Fruit fly (Drosophila melanogaster) whole organism, prepupa: ENCODE measurements around the gene CG14024.

ENCODE experiments used
- Blimp-1 ChIP-seq: fragments of 200-800 bp; sonication (Bioruptor generic); optimal IDR thresholded peaks from 3 replicates; lab custom pipeline; 2017; ENCODE audit warnings: missing biosample characterization, missing genetic modification characterization, mild to moderate bottlenecking, moderate library complexity, missing genetic modification reagents
- CG10631 ChIP-seq: fragments of 200-800 bp; sonication (Bioruptor generic); optimal IDR thresholded peaks from 2 replicates; lab custom pipeline; 2016; ENCODE audit warnings: missing biosample characterization, missing genetic modification characterization
- CG10669 ChIP-seq: fragments of 200-800 bp; sonication (Bioruptor generic); optimal IDR thresholded peaks from 3 replicates; lab custom pipeline; 2018; ENCODE audit warnings: missing biosample characterization, mild to moderate bottlenecking, missing genetic modification characterization, moderate library complexity
- CG11294 ChIP-seq: fragments of 200-800 bp; sonication (Bioruptor generic); IDR thresholded peaks from 2 replicates; pipeline ENCODE4 v1.3.6; 2022; ENCODE audit warnings: missing biosample characterization, missing genetic modification characterization
- CG15336 ChIP-seq: fragments of 200-800 bp; sonication (Bioruptor generic); IDR thresholded peaks from 2 replicates; pipeline ENCODE4 v1.3.6; 2022; ENCODE audit warnings: missing biosample characterization, missing genetic modification characterization
- CG3032 ChIP-seq: fragments of 200-800 bp; optimal IDR thresholded peaks from 2 replicates; lab custom pipeline; 2019; ENCODE audit warnings: missing biosample characterization, mild to moderate bottlenecking, missing genetic modification characterization, moderate library complexity
- CG31627 ChIP-seq: fragments of 200-800 bp; sonication (Bioruptor generic); optimal IDR thresholded peaks from 3 replicates; lab custom pipeline; 2016; ENCODE audit warnings: missing biosample characterization, missing genetic modification characterization
- CG32006 ChIP-seq: fragments of 200-800 bp; sonication (Bioruptor generic); optimal IDR thresholded peaks from 3 replicates; lab custom pipeline; 2017; ENCODE audit warnings: missing biosample characterization, mild to moderate bottlenecking, missing genetic modification characterization
- CG34406 ChIP-seq: fragments of 200-800 bp; sonication (Bioruptor generic); optimal IDR thresholded peaks from 3 replicates; lab custom pipeline; 2016; ENCODE audit warnings: missing biosample characterization, missing genetic modification characterization
- CG3919 ChIP-seq: fragments of 200-800 bp; sonication (Bioruptor generic); optimal IDR thresholded peaks from 3 replicates; lab custom pipeline; 2016; ENCODE audit warnings: missing biosample characterization, missing genetic modification characterization
- CG4318 ChIP-seq: fragments of 200-800 bp; sonication (Bioruptor generic); optimal IDR thresholded peaks from 3 replicates; lab custom pipeline; 2017; ENCODE audit warnings: missing biosample characterization, mild to moderate bottlenecking, missing genetic modification characterization
- CG6163 ChIP-seq: fragments of 200-800 bp; sonication (Bioruptor generic); IDR thresholded peaks from 3 replicates; pipeline ENCODE4 v1.3.6; 2022; ENCODE audit warnings: missing biosample characterization, missing genetic modification characterization
- CG6792 ChIP-seq: fragments of 200-800 bp; sonication (Bioruptor generic); optimal IDR thresholded peaks from 3 replicates; lab custom pipeline; 2016; ENCODE audit warnings: missing biosample characterization, missing genetic modification characterization
- CG6808 ChIP-seq: fragments of 200-800 bp; sonication (Bioruptor generic); optimal IDR thresholded peaks from 3 replicates; lab custom pipeline; 2017; ENCODE audit warnings: missing biosample characterization, missing genetic modification characterization, mild to moderate bottlenecking, moderate library complexity, missing genetic modification reagents
- CG6854 ChIP-seq: fragments of 200-800 bp; sonication (Bioruptor generic); optimal IDR thresholded peaks from 2 replicates; lab custom pipeline; 2017; ENCODE audit warnings: missing biosample characterization, mild to moderate bottlenecking, missing genetic modification characterization
- CG7368 ChIP-seq: fragments of 200-800 bp; sonication (Bioruptor generic); optimal IDR thresholded peaks from 3 replicates; lab custom pipeline; 2016; ENCODE audit warnings: missing biosample characterization, missing genetic modification characterization
- CG8119 ChIP-seq: fragments of 200-800 bp; sonication (Bioruptor generic); IDR thresholded peaks from 3 replicates; pipeline ENCODE4 v1.3.6; 2022; ENCODE audit warnings: missing biosample characterization, missing genetic modification characterization
- CG8319 ChIP-seq: fragments of 200-800 bp; sonication (Bioruptor generic); optimal IDR thresholded peaks from 3 replicates; lab custom pipeline; 2016; ENCODE audit warnings: missing biosample characterization, missing genetic modification characterization
- CG8632 ChIP-seq: fragments of 200-800 bp; sonication (Bioruptor generic); optimal IDR thresholded peaks from 3 replicates; lab custom pipeline; 2016; ENCODE audit warnings: missing biosample characterization, missing genetic modification characterization
- CG9139 ChIP-seq: fragments of 200-800 bp; sonication (Bioruptor generic); optimal IDR thresholded peaks from 3 replicates; lab custom pipeline; 2017; ENCODE audit warnings: missing biosample characterization, mild to moderate bottlenecking, missing genetic modification characterization
- Eip75B ChIP-seq: fragments of 200-800 bp; sonication (Bioruptor generic); optimal IDR thresholded peaks from 3 replicates; lab custom pipeline; 2016; ENCODE audit warnings: missing biosample characterization, missing genetic modification characterization
- Eip78C ChIP-seq: fragments of 200-800 bp; sonication (Bioruptor generic); peaks from one replicate; lab custom pipeline; 2016; ENCODE audit warnings: missing biosample characterization, missing genetic modification characterization
- Eip93F ChIP-seq: fragments of 200-800 bp; sonication (Bioruptor generic); optimal IDR thresholded peaks from 2 replicates; lab custom pipeline; 2016; ENCODE audit warnings: missing biosample characterization, mild to moderate bottlenecking, missing genetic modification characterization
- Ets21C ChIP-seq: fragments of 200-800 bp; sonication (Bioruptor generic); optimal IDR thresholded peaks from 3 replicates; lab custom pipeline; 2016; ENCODE audit warnings: missing biosample characterization, missing genetic modification characterization
- Ets96B ChIP-seq: fragments of 200-800 bp; optimal IDR thresholded peaks from 2 replicates; lab custom pipeline; 2019; ENCODE audit warnings: missing biosample characterization, mild to moderate bottlenecking, missing genetic modification characterization, moderate library complexity
- Gug ChIP-seq: fragments of 200-800 bp; sonication (Bioruptor generic); IDR thresholded peaks from 2 replicates; pipeline ENCODE4 v1.3.6; 2022; ENCODE audit warnings: missing biosample characterization, missing genetic modification characterization
- Hr39 ChIP-seq: fragments of 200-800 bp; sonication (Bioruptor generic); optimal IDR thresholded peaks from 2 replicates; lab custom pipeline; 2016; ENCODE audit warnings: missing biosample characterization, missing genetic modification characterization
- Hr4 ChIP-seq: fragments of 200-800 bp; sonication (Bioruptor generic); optimal IDR thresholded peaks from 3 replicates; lab custom pipeline; 2016; ENCODE audit warnings: missing biosample characterization, missing genetic modification characterization
- OdsH ChIP-seq: fragments of 200-800 bp; sonication (Bioruptor generic); optimal IDR thresholded peaks from 3 replicates; lab custom pipeline; 2016; ENCODE audit warnings: missing biosample characterization, missing genetic modification characterization
- Smox ChIP-seq: fragments of 200-800 bp; sonication (Bioruptor generic); optimal IDR thresholded peaks from 3 replicates; lab custom pipeline; 2016; ENCODE audit warnings: missing biosample characterization, missing genetic modification characterization
- Sox14 ChIP-seq: fragments of 200-800 bp; sonication (Bioruptor generic); optimal IDR thresholded peaks from 3 replicates; lab custom pipeline; 2016; ENCODE audit warnings: missing biosample characterization, missing genetic modification characterization
- Sox15 ChIP-seq: fragments of 200-800 bp; sonication (Bioruptor generic); optimal IDR thresholded peaks from 3 replicates; lab custom pipeline; 2016; ENCODE audit warnings: missing biosample characterization, missing genetic modification characterization
- acj6 ChIP-seq: fragments of 200-800 bp; sonication (Bioruptor generic); optimal IDR thresholded peaks from 3 replicates; lab custom pipeline; 2016; ENCODE audit warnings: missing biosample characterization, missing genetic modification characterization
- cyc ChIP-seq: fragments of 200-800 bp; sonication (Bioruptor generic); optimal IDR thresholded peaks from 3 replicates; lab custom pipeline; 2016; ENCODE audit warnings: missing biosample characterization, missing genetic modification characterization
- eg ChIP-seq: fragments of 200-800 bp; sonication (Bioruptor generic); IDR thresholded peaks from 3 replicates; pipeline ENCODE4 v1.3.6; 2022; ENCODE audit warnings: missing biosample characterization, missing genetic modification characterization
- esn ChIP-seq: fragments of 200-800 bp; sonication (Bioruptor generic); optimal IDR thresholded peaks from 2 replicates; lab custom pipeline; 2016; ENCODE audit warnings: missing biosample characterization, mild to moderate bottlenecking, missing genetic modification characterization, moderate library complexity
- lz ChIP-seq: fragments of 200-800 bp; sonication (Bioruptor generic); optimal IDR thresholded peaks from 3 replicates; lab custom pipeline; 2016; ENCODE audit warnings: missing biosample characterization, missing genetic modification characterization
- pdm3 ChIP-seq: fragments of 200-800 bp; sonication (Bioruptor generic); optimal IDR thresholded peaks from 3 replicates; lab custom pipeline; 2016; ENCODE audit warnings: missing biosample characterization, missing genetic modification characterization
- spab ChIP-seq: fragments of 200-800 bp; sonication (Bioruptor generic); optimal IDR thresholded peaks from 2 replicates; lab custom pipeline; 2017; ENCODE audit warnings: missing biosample characterization, mild to moderate bottlenecking, missing genetic modification characterization, missing genetic modification reagents
- svp ChIP-seq: fragments of 200-800 bp; sonication (Bioruptor generic); peaks from one replicate; lab custom pipeline; 2016; ENCODE audit warnings: missing biosample characterization, missing genetic modification characterization
- topi ChIP-seq: fragments of 200-800 bp; sonication (Bioruptor generic); optimal IDR thresholded peaks from 3 replicates; lab custom pipeline; 2016; ENCODE audit warnings: missing biosample characterization, missing genetic modification characterization
- vri ChIP-seq: fragments of 200-800 bp; sonication (Bioruptor generic); optimal IDR thresholded peaks from 3 replicates; lab custom pipeline; 2016; ENCODE audit warnings: missing biosample characterization, mild to moderate bottlenecking, missing genetic modification characterization

The CG14024 gene

DNA sequence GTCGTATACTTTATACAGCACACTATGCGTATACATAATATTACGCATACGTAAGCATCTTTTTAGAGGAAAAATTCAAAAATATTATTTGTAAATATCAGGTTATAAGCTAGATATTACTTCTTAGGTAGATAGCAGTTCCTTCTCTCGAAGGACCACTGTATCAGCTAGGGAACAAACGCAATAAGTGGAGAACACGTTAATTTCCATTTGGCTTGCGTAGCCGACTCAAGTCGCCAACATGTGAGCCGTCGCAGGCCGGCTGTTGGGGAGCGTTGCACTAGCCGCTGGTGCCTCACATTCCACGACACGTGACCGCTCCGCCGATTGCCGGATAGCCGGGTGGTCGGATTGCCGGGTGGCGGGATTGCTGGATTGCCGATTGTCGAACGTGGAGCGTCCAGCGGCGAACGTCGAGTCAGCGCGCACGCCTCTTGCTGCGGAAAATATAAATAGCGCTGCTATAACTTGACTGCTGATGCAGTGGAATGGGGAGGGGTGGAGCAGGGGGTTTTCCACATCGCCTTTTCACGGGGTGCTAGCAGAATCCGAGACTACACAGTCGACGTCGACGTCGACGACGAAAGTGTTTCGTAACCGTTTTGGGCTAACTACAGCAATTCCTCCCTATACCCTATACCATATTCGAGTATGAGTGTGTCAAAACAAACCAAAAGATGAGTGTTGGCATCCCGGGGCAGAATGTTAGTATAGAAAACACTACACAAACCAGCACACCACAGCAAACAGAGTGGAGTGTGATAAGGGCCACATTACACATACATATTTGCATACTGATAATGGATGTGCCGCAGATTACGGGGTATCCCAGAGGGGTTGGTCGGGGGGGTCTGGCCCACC is 11.4 kb downstream of the CG14024 start (continued):
- TF ChIP-seq CG3919 (GFP tag; lab: Kevin White, UChicago) (no peak), lz (GFP tag; lab: Kevin White, UChicago) (no peak), CG6163 (GFP tag; lab: Robert Waterston, UW) (peak; percentile 63), CG11294 (GFP tag; lab: Robert Waterston, UW) (peak; percentile 28; the same call in 1 of the 2 replicates), CG8319 (GFP tag; lab: Kevin White, UChicago) (no peak), Eip93F (GFP tag; lab: Kevin White, UChicago) (no peak), CG6792 (GFP tag; lab: Kevin White, UChicago) (no peak), CG6808 (GFP tag; lab: Kevin White, UChicago) (no peak), Gug (GFP tag; lab: Robert Waterston, UW) (peak; percentile 51; the same call in 1 of the 2 replicates), CG8119 (GFP tag; lab: Robert Waterston, UW) (peak; percentile 36; the same call in 1 of the 3 replicates), svp (GFP tag; lab: Kevin White, UChicago) (peak; percentile 64), CG6854 (GFP tag; lab: Kevin White, UChicago) (no peak), acj6 (GFP tag; lab: Kevin White, UChicago) (peak; percentile 35)

DNA sequence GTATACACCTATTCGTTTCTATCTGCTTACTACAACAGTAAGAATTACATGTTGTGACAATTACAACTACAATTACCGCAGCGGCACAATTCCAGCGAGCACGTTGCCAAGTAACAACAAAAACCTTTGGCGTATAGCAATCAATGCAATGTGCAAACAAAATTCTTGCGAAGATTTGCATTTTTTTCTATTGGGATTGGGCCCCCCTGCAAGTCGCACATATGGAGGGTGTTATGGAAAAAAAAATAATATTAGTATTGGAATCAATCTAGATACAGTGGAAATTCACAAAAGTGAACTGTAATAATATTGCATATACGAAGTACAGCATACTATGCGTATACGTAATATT is 12.0 kb downstream of the CG14024 start:
- TF ChIP-seq CG6808 (GFP tag; lab: Kevin White, UChicago) (no peak), Eip78C (peak; percentile 35), CG8632 (GFP tag; lab: Kevin White, UChicago) (no peak), Gug (GFP tag; lab: Robert Waterston, UW) (no peak), spab (GFP tag; lab: Kevin White, UChicago) (no peak), CG32006 (GFP tag; lab: Kevin White, UChicago) (peak; percentile 24), eg (GFP tag; lab: Robert Waterston, UW) (no peak), pdm3 (no peak), CG6792 (GFP tag; lab: Kevin White, UChicago) (no peak), vri (GFP tag; lab: Kevin White, UChicago) (no peak), Ets21C (GFP tag; lab: Kevin White, UChicago) (no peak), CG9139 (GFP tag; lab: Kevin White, UChicago) (no peak), Blimp-1 (no peak), cyc (no peak), CG8119 (GFP tag; lab: Robert Waterston, UW) (no peak)

DNA sequence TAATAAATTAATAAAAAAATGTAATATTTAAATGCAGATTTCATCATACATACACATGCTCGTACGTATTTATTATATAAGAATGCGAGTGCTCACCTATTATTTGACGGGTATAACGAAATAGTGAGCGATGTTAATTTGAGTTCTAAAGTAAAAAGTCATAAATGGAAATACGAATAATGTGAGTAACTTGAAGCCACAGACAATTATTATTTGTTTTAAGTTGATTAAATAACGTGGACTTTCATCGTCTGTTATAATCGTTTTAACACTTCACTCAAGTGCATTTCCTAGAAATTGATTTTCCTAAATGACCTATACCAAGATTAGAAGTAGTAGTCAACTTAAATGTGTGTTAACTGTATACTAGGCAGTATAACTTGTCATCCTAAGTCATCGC is 12.4 kb downstream of the CG14024 start:
- peak; percentile 49 for TF ChIP-seq OdsH
- peak; percentile 2 for TF ChIP-seq esn (GFP tag; lab: Kevin White, UChicago)
- peak; percentile 31 for TF ChIP-seq lz (GFP tag; lab: Kevin White, UChicago)
- peak; percentile 10 for TF ChIP-seq CG10669 (GFP tag; lab: Kevin White, UChicago)
- TF ChIP-seq acj6 (GFP tag; lab: Kevin White, UChicago) = peak; percentile 12
- TF ChIP-seq Sox15 (GFP tag; lab: Kevin White, UChicago) = no peak
- peak; percentile 31 for TF ChIP-seq Hr39 (GFP tag; lab: Kevin White, UChicago)
- TF ChIP-seq topi (GFP tag; lab: Kevin White, UChicago) = peak; percentile 24
- peak; percentile 29 for TF ChIP-seq Hr4 (GFP tag; lab: Kevin White, UChicago)
- peak; percentile 16 for TF ChIP-seq CG6792 (GFP tag; lab: Kevin White, UChicago)
- TF ChIP-seq CG31627 (GFP tag; lab: Kevin White, UChicago) = peak; percentile 15
- TF ChIP-seq pdm3 = peak; percentile 30
- peak; percentile 45 for TF ChIP-seq Sox14 (GFP tag; lab: Kevin White, UChicago)
- peak; percentile 5 for TF ChIP-seq CG3032
- peak; percentile 23 for TF ChIP-seq Smox (GFP tag; lab: Kevin White, UChicago)
- peak; percentile 68 for TF ChIP-seq svp (GFP tag; lab: Kevin White, UChicago)
- TF ChIP-seq CG15336 = no peak; the same call in 1 of the 2 replicates
- peak; percentile 25 for TF ChIP-seq Ets96B
- TF ChIP-seq CG11294 (GFP tag; lab: Robert Waterston, UW) = peak; percentile 17; the same call in 1 of the 2 replicates
- TF ChIP-seq CG4318 (GFP tag; lab: Kevin White, UChicago) = peak; percentile 18
- no peak for TF ChIP-seq CG10631 (GFP tag; lab: Kevin White, UChicago)
- peak; percentile 56 for TF ChIP-seq CG32006 (GFP tag; lab: Kevin White, UChicago)
- TF ChIP-seq eg (GFP tag; lab: Robert Waterston, UW) = peak; percentile 16; the same call in 2 of the 3 replicates
- TF ChIP-seq CG34406 (GFP tag; lab: Kevin White, UChicago) = peak; percentile 20
- peak; percentile 63 for TF ChIP-seq Eip78C
- TF ChIP-seq Eip75B = no peak
- TF ChIP-seq CG7368 = no peak
- TF ChIP-seq CG8119 (GFP tag; lab: Robert Waterston, UW) = no peak
